Worm (Caenorhabditis elegans) whole organism, L4 larva: ENCODE results near the gene nhr-21.

Experiments used
- F37D6.2 ChIP-seq: sonication (generic microtip); optimal IDR thresholded peaks from 2 replicates; lab custom pipeline; 2016; ENCODE audit warnings: mild to moderate bottlenecking, missing genetic modification characterization, missing compliant biosample characterization
- F44E2.7 ChIP-seq: fragments of 200-800 bp; sonication (Bioruptor generic); IDR thresholded peaks from 2 replicates; pipeline ENCODE4 v2.1.2; 2022; ENCODE audit warnings: missing genetic modification characterization, missing compliant biosample characterization
- F49E8.2 ChIP-seq: sonication (generic microtip); optimal IDR thresholded peaks from 2 replicates; lab custom pipeline; 2016; ENCODE audit warnings: missing compliant biosample characterization, mild to moderate bottlenecking, missing genetic modification characterization, borderline replicate concordance
- ZK337.2 ChIP-seq: fragments of 200-800 bp; sonication (Bioruptor generic); IDR thresholded peaks from 2 replicates; pipeline ENCODE4 v1.3.6; 2022; ENCODE audit warnings: missing genetic modification reagents, missing genetic modification characterization, missing compliant biosample characterization
- aha-1 ChIP-seq: fragments of 150-350 bp; peaks from one replicate; lab custom pipeline; 2014; ENCODE audit warnings: missing biosample characterization, missing genetic modification characterization
- aly-2 ChIP-seq: sonication (generic microtip); optimal IDR thresholded peaks from 2 replicates; lab custom pipeline; 2018; ENCODE audit warnings: missing biosample characterization, missing genetic modification characterization
- ceh-20 ChIP-seq: fragments of 200-800 bp; sonication (Bioruptor generic); IDR thresholded peaks from 2 replicates; pipeline ENCODE4 v1.3.6; 2022; ENCODE audit warnings: missing genetic modification reagents, missing genetic modification characterization, missing compliant biosample characterization
- ceh-32 ChIP-seq: sonication (generic microtip); optimal IDR thresholded peaks from 2 replicates; lab custom pipeline; 2016; ENCODE audit warnings: mild to moderate bottlenecking, missing genetic modification characterization, missing compliant biosample characterization; ENCODE audit not compliant: poor library complexity
- ceh-44 ChIP-seq: fragments of 200-800 bp; sonication (Bioruptor generic); IDR thresholded peaks from 2 replicates; pipeline ENCODE4 v1.3.6; 2022; ENCODE audit warnings: missing genetic modification reagents, missing genetic modification characterization, missing compliant biosample characterization
- ces-1 ChIP-seq: fragments of 150-350 bp; sonication (generic microtip); optimal IDR thresholded peaks from 4 replicates; lab custom pipeline; 2014; ENCODE audit warnings: missing biosample characterization, missing genetic modification reagents, missing genetic modification characterization
- ctbp-1 ChIP-seq: fragments of 200-800 bp; sonication (Bioruptor generic); IDR thresholded peaks from 2 replicates; pipeline ENCODE4 v1.3.6; 2022; ENCODE audit warnings: missing genetic modification reagents, missing genetic modification characterization, missing compliant biosample characterization
- daf-16 ChIP-seq, 3 experiments: sonication (generic microtip); optimal IDR thresholded peaks; 2 replicates each; lab custom pipeline; 2016 to 2017; ENCODE audit warnings: missing genetic modification characterization in 3 of 3, missing genetic modification reagents in 3 of 3, mild to moderate bottlenecking in 2 of 3, missing compliant biosample characterization in 2 of 3, missing biosample characterization in 1 of 3, moderate library complexity in 1 of 3
- daf-19 ChIP-seq: fragments of 200-800 bp; sonication (Bioruptor generic); conservative IDR thresholded peaks from 2 replicates; pipeline ENCODE4 v1.3.6; 2022; ENCODE audit warnings: missing genetic modification characterization, missing compliant biosample characterization
- daf-8 ChIP-seq: fragments of 200-800 bp; sonication (Bioruptor generic); IDR thresholded peaks from 2 replicates; pipeline ENCODE4 v1.3.6; 2022; ENCODE audit warnings: missing genetic modification characterization, missing compliant biosample characterization
- dpl-1 ChIP-seq: fragments of 150-350 bp; optimal IDR thresholded peaks from 2 replicates; lab custom pipeline; 2014; ENCODE audit warnings: missing biosample characterization, missing genetic modification reagents, missing genetic modification characterization
- duxl-1 ChIP-seq: sonication (generic microtip); optimal IDR thresholded peaks from 2 replicates; lab custom pipeline; 2016; ENCODE audit warnings: mild to moderate bottlenecking, missing genetic modification characterization, moderate library complexity, missing compliant biosample characterization; ENCODE audit not compliant: poor library complexity
- fkh-10 ChIP-seq: fragments of 150-350 bp; optimal IDR thresholded peaks from 2 replicates; lab custom pipeline; 2014; ENCODE audit warnings: missing biosample characterization, missing genetic modification reagents, missing genetic modification characterization
- hif-1 ChIP-seq, 2 experiments: sonication (generic microtip); optimal IDR thresholded peaks; 2 replicates each; lab custom pipeline; 2016 to 2017; ENCODE audit warnings: missing compliant biosample characterization in 2 of 2, missing genetic modification characterization in 2 of 2, missing genetic modification reagents in 2 of 2, missing genotype in 2 of 2, mild to moderate bottlenecking in 1 of 2
- hlh-11 ChIP-seq: fragments of 200-800 bp; sonication (Bioruptor generic); optimal IDR thresholded peaks from 2 replicates; lab custom pipeline; 2018; ENCODE audit warnings: mild to moderate bottlenecking, missing genetic modification characterization, missing compliant biosample characterization
- hlh-30 ChIP-seq: sonication (generic microtip); optimal IDR thresholded peaks from 2 replicates; lab custom pipeline; 2017; ENCODE audit warnings: antibody characterized with exemption, mild to moderate bottlenecking, missing genetic modification characterization, missing compliant biosample characterization; ENCODE audit not compliant: insufficient read depth
- hmg-1.1 ChIP-seq: fragments of 200-800 bp; sonication (Bioruptor generic); IDR thresholded peaks from 2 replicates; pipeline ENCODE4 v1.3.6; 2022; ENCODE audit warnings: missing genetic modification reagents, missing genetic modification characterization, missing compliant biosample characterization
- jun-1 ChIP-seq: fragments of 150-350 bp; optimal IDR thresholded peaks from 2 replicates; lab custom pipeline; 2014; ENCODE audit warnings: missing biosample characterization, missing genetic modification reagents, missing genetic modification characterization
- lim-7 ChIP-seq: fragments of 200-800 bp; sonication (Bioruptor generic); IDR thresholded peaks from 2 replicates; pipeline ENCODE4 v1.3.6; 2022; ENCODE audit warnings: missing genetic modification characterization, missing compliant biosample characterization
- lin-13 ChIP-seq: fragments of 150-350 bp; optimal IDR thresholded peaks from 2 replicates; lab custom pipeline; 2014; ENCODE audit warnings: missing biosample characterization, missing genetic modification reagents, missing genetic modification characterization
- lin-29 ChIP-seq: fragments of 200-800 bp; sonication (Bioruptor generic); IDR thresholded peaks from 2 replicates; pipeline ENCODE4 v1.3.6; 2022; ENCODE audit warnings: missing genetic modification reagents, missing genetic modification characterization, missing compliant biosample characterization
- lsy-2 ChIP-seq, 2 experiments: fragments of 150-350 bp in 1 of 2; sonication (generic microtip) in 1 of 2; optimal IDR thresholded peaks; 2 replicates each; lab custom pipeline; 2014 to 2017; ENCODE audit warnings: missing biosample characterization in 2 of 2, missing genetic modification characterization in 2 of 2
- madf-9 ChIP-seq: fragments of 200-800 bp; sonication (Bioruptor generic); conservative IDR thresholded peaks from 2 replicates; pipeline ENCODE4 v1.3.6; 2022; ENCODE audit warnings: missing genetic modification reagents, missing genetic modification characterization, missing compliant biosample characterization
- mdl-1 ChIP-seq, 2 experiments: fragments of 150-350 bp in 1 of 2; sonication (generic microtip) in 1 of 2; optimal IDR thresholded peaks; 2 replicates each; lab custom pipeline; 2014 to 2017; ENCODE audit warnings: missing biosample characterization in 2 of 2, missing genetic modification characterization in 2 of 2
- mdt-29 ChIP-seq: fragments of 200-800 bp; sonication (Bioruptor generic); IDR thresholded peaks from 2 replicates; pipeline ENCODE4 v1.3.6; 2022; ENCODE audit warnings: missing genetic modification reagents, missing genetic modification characterization, missing compliant biosample characterization
- mep-1 ChIP-seq: fragments of 150-350 bp; sonication (generic microtip); optimal IDR thresholded peaks from 3 replicates; lab custom pipeline; 2014; ENCODE audit warnings: missing biosample characterization, missing genetic modification characterization
- mxl-2 ChIP-seq: fragments of 200-800 bp; sonication (Bioruptor generic); conservative IDR thresholded peaks from 2 replicates; pipeline ENCODE4 v1.3.6; 2022; ENCODE audit warnings: missing genetic modification reagents, missing genetic modification characterization, missing compliant biosample characterization
- nhr-11 ChIP-seq: fragments of 150-350 bp; optimal IDR thresholded peaks from 2 replicates; lab custom pipeline; 2014; ENCODE audit warnings: missing biosample characterization, missing genetic modification characterization
- nhr-42 ChIP-seq: fragments of 200-800 bp; sonication (Bioruptor generic); IDR thresholded peaks from 2 replicates; pipeline ENCODE4 v1.3.6; 2022; ENCODE audit warnings: missing genetic modification characterization, missing compliant biosample characterization
- pha-4 ChIP-seq, 2 experiments: fragments of 150-350 bp in 1 of 2; fragments of 200-800 bp in 1 of 2; sonication (Bioruptor generic) in 1 of 2; IDR thresholded peaks in 1 of 2; optimal IDR thresholded peaks in 1 of 2; 2 replicates each; pipeline versions ENCODE4 v1.3.6 to Lab custom; 2014 to 2022; ENCODE audit warnings: missing genetic modification characterization in 2 of 2, missing genetic modification reagents in 2 of 2, missing biosample characterization in 1 of 2, missing compliant biosample characterization in 1 of 2
- pqm-1 ChIP-seq: sonication (generic microtip); optimal IDR thresholded peaks from 2 replicates; lab custom pipeline; 2017; ENCODE audit warnings: missing biosample characterization, missing genetic modification characterization
- rbr-2 ChIP-seq: sonication (generic microtip); optimal IDR thresholded peaks from 2 replicates; lab custom pipeline; 2016; ENCODE audit warnings: missing genotype, missing genetic modification characterization, missing compliant biosample characterization
- sdz-12 ChIP-seq: fragments of 200-800 bp; sonication (Bioruptor generic); optimal IDR thresholded peaks from 2 replicates; lab custom pipeline; 2018; ENCODE audit warnings: mild to moderate bottlenecking, missing genetic modification characterization, missing compliant biosample characterization
- set-16 ChIP-seq: fragments of 200-800 bp; sonication (Bioruptor generic); IDR thresholded peaks from 2 replicates; pipeline ENCODE4 v1.3.6; 2022; ENCODE audit warnings: missing genetic modification reagents, missing genetic modification characterization, missing compliant biosample characterization
- unc-39 ChIP-seq: sonication (generic microtip); optimal IDR thresholded peaks from 2 replicates; lab custom pipeline; 2017; ENCODE audit warnings: missing biosample characterization, missing genetic modification characterization
- vab-7 ChIP-seq: fragments of 200-800 bp; sonication (Bioruptor generic); IDR thresholded peaks from 2 replicates; pipeline ENCODE4 v1.3.6; 2022; ENCODE audit warnings: missing genetic modification reagents, missing genetic modification characterization, missing compliant biosample characterization
- zag-1 ChIP-seq: fragments of 150-350 bp; optimal IDR thresholded peaks from 2 replicates; lab custom pipeline; 2014; ENCODE audit warnings: missing biosample characterization, missing genetic modification characterization
- zip-2 ChIP-seq: fragments of 150-350 bp; optimal IDR thresholded peaks from 2 replicates; lab custom pipeline; 2014; ENCODE audit warnings: missing biosample characterization, missing genetic modification characterization

nhr-21 gene

DNA sequence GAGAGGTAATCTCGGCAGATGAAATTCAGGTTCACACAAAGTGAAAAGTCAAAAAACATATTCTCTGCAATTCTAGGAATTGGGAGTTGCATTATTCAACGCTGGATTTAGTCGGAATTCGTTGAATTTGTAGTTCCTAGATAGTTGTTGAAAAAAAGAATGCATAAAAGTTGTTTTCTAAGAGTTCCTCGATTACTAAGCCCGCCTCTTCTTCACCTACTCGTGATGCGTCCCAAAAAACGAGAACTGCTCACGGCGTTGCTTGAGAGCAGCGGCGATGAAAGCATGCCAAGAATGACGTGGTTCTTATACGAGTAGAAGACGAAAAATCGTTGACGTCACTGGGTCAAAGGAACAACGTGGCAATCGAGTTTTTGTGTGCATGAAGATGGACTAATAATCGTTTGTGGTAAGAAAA lies 14.0 kb upstream of the nhr-21 start (continued):
- TF ChIP-seq lim-7 (GFP tag; lab: Robert Waterston, UW) (no peak), ceh-32 (tag; lab: Kevin White, UChicago) (no peak), aly-2 (tag; lab: Kevin White, UChicago) (no peak), daf-8 (GFP tag; lab: Robert Waterston, UW) (no peak), set-16 (no peak), rbr-2 (tag; lab: Kevin White, UChicago) (no peak), nhr-42 (GFP tag; lab: Robert Waterston, UW) (no peak), zag-1 (no peak), zip-2 (tag; lab: Kevin White, UChicago) (no peak), F49E8.2 (tag; lab: Kevin White, UChicago) (no peak), pqm-1 (tag; lab: Kevin White, UChicago) (no peak), mep-1 (tag; lab: Kevin White, UChicago) (peak; percentile 33), vab-7 (no peak), daf-19 (GFP tag; lab: Robert Waterston, UW) (no peak), pha-4 (GFP tag; IDR thresholded peaks at IDR 0.05; lab: Robert Waterston, UW) (no peak), pha-4 (tag; optimal IDR thresholded peaks at IDR 0.05; lab: Kevin White, UChicago) (no peak), mxl-2 (GFP tag; lab: Robert Waterston, UW) (no peak), F44E2.7 (no peak), mdl-1 (tag; optimal IDR thresholded peaks at IDR 0.05; lab: Kevin White, UChicago) (peak in 1 of 2 experiments; percentile 40), madf-9 (GFP tag; lab: Robert Waterston, UW) (no peak), duxl-1 (tag; lab: Kevin White, UChicago) (no peak), ctbp-1 (GFP tag; lab: Robert Waterston, UW) (peak; percentile 62), hif-1 (tag; optimal IDR thresholded peaks at IDR 0.05; lab: Kevin White, UChicago) (peak in 1 of 2 experiments; percentile 61), unc-39 (tag; lab: Kevin White, UChicago) (no peak), ces-1 (GFP tag; lab: Kevin White, UChicago) (no peak)

ce11 chrII:7326199-7326598 lies 12.8 kb upstream of the nhr-21 start:
- peak; percentile 71 for TF ChIP-seq aha-1 (tag; lab: Kevin White, UChicago)
- peak; percentile 22 for TF ChIP-seq fkh-10 (GFP tag; lab: Kevin White, UChicago)
- TF ChIP-seq F49E8.2 (tag; lab: Kevin White, UChicago): no peak

DNA sequence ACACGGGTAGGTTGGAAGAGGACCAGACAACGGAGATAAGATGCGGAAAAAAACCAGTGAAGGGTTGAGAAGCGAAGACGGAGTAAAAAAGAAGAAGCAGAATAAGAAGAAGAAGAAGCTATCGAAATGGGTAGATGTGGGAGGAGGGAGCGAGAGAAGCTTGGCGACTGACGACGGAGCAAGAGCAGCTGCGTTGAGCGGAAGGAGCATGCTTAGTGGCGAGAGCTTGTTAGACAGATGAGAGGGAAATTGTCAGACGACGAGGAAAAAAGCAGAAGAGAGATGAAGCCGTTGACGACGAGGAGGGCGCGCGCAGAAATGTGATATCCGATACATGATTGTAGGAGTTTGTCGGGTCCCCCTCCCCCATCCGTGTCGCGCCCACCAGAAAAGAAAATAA lies 12.0 kb upstream of the nhr-21 start:
- peak; percentile 61 for TF ChIP-seq mep-1 (tag; lab: Kevin White, UChicago)
- 0 out of 2 replicates have a peak, but pooled peaks have one; percentile 20 for TF ChIP-seq vab-7
- TF ChIP-seq daf-16 (GFP tag; optimal IDR thresholded peaks at IDR 0.05; lab: Kevin White, UChicago): peak in 1 of 2 experiments; percentile 27
- TF ChIP-seq daf-16 (tag; optimal IDR thresholded peaks at IDR 0.05; lab: Kevin White, UChicago): no peak
- no peak for TF ChIP-seq lin-13
- TF ChIP-seq ctbp-1 (GFP tag; lab: Robert Waterston, UW): peak; percentile 81
- TF ChIP-seq ceh-20: peak; percentile 29
- TF ChIP-seq sdz-12: peak; percentile 32
- TF ChIP-seq lsy-2 (tag; optimal IDR thresholded peaks at IDR 0.05; lab: Kevin White, UChicago): peak in 1 of 2 experiments; percentile 46
- TF ChIP-seq mdt-29 (GFP tag; lab: Robert Waterston, UW): no peak
- no peak for TF ChIP-seq ceh-44
- peak; percentile 73 for TF ChIP-seq aha-1 (tag; lab: Kevin White, UChicago)
- TF ChIP-seq madf-9 (GFP tag; lab: Robert Waterston, UW): peak; percentile 61; the same call in 1 of the 2 replicates
- no peak for TF ChIP-seq pha-4 (GFP tag; IDR thresholded peaks at IDR 0.05; lab: Robert Waterston, UW)
- no peak for TF ChIP-seq pha-4 (tag; optimal IDR thresholded peaks at IDR 0.05; lab: Kevin White, UChicago)
- no peak for TF ChIP-seq lin-29
- TF ChIP-seq F37D6.2 (tag; lab: Kevin White, UChicago): peak; percentile 38
- peak; percentile 74 for TF ChIP-seq rbr-2 (tag; lab: Kevin White, UChicago)
- peak; percentile 52 for TF ChIP-seq hlh-30 (tag; lab: Kevin White, UChicago)
- peak; percentile 22 for TF ChIP-seq dpl-1 (GFP tag; lab: Kevin White, UChicago)
- peak; percentile 17 for TF ChIP-seq hlh-11 (tag; lab: Kevin White, UChicago)
- peak; percentile 54 for TF ChIP-seq nhr-11 (tag; lab: Kevin White, UChicago)
- peak in 1 of 2 experiments; percentile 55 for TF ChIP-seq hif-1 (tag; optimal IDR thresholded peaks at IDR 0.05; lab: Kevin White, UChicago)
- peak; percentile 73 for TF ChIP-seq fkh-10 (GFP tag; lab: Kevin White, UChicago)
- 0 out of 2 replicates have a peak, but pooled peaks have one; percentile 51 for TF ChIP-seq hmg-1.1 (GFP tag; lab: Robert Waterston, UW)
- no peak for TF ChIP-seq jun-1
- peak; percentile 45; the same call in 1 of the 2 replicates for TF ChIP-seq ZK337.2
- TF ChIP-seq set-16: peak; percentile 78
